Worm (Caenorhabditis elegans): ENCODE results near the gene F56D2.8.

ce11 chrIII:5582766-5583165, at the start of gene F56D2.8, which contains the start of gene uev-2:
- TF ChIP-seq him-1 (tag; optimal IDR thresholded peaks at IDR 0.05) (no peak), W03F9.2 (tag; optimal IDR thresholded peaks at IDR 0.05) (no peak), dao-5 (tag; optimal IDR thresholded peaks at IDR 0.05) (no peak)
